Worm (Caenorhabditis elegans) whole organism, young adult: ENCODE results near the gene EEED8.4.

ENCODE experiments used
- ama-1 ChIP-seq, 3 experiments: fragments of 150-350 bp in 1 of 3; sonication (generic microtip) in 2 of 3; optimal IDR thresholded peaks; 2 replicates each; lab custom pipeline; 2014 to 2018; ENCODE audit warnings: missing biosample characterization in 2 of 3, missing genetic modification characterization in 2 of 3, missing genetic modification reagents in 2 of 3
- aptf-2 ChIP-seq: fragments of 200-800 bp; sonication (Bioruptor generic); conservative IDR thresholded peaks from 2 replicates; pipeline ENCODE4 v1.3.6; 2022; ENCODE audit warnings: missing genetic modification reagents, missing genetic modification characterization, missing compliant biosample characterization
- bed-1 ChIP-seq: fragments of 200-800 bp; sonication (Bioruptor generic); IDR thresholded peaks from 2 replicates; pipeline ENCODE4 v1.3.6; 2022; ENCODE audit warnings: missing genetic modification reagents, missing genetic modification characterization, missing compliant biosample characterization
- ceh-91 ChIP-seq: fragments of 200-800 bp; sonication (Bioruptor generic); IDR thresholded peaks from 2 replicates; pipeline ENCODE4 v1.3.6; 2022; ENCODE audit warnings: missing genetic modification reagents, missing genetic modification characterization, missing compliant biosample characterization
- die-1 ChIP-seq: sonication (generic microtip); optimal IDR thresholded peaks from 2 replicates; lab custom pipeline; 2016; ENCODE audit warnings: missing genotype, mild to moderate bottlenecking, missing genetic modification characterization, missing compliant biosample characterization
- him-1 ChIP-seq: sonication (generic microtip); optimal IDR thresholded peaks from 2 replicates; lab custom pipeline; 2016; ENCODE audit warnings: missing genotype, missing genetic modification reagents, missing genetic modification characterization, missing compliant biosample characterization
- lin-26 ChIP-seq: fragments of 200-800 bp; sonication (Bioruptor generic); IDR thresholded peaks from 2 replicates; pipeline ENCODE4 v1.3.6; 2022; ENCODE audit warnings: missing genetic modification reagents, missing genetic modification characterization, missing compliant biosample characterization
- lin-40 ChIP-seq: sonication (generic microtip); optimal IDR thresholded peaks from 2 replicates; lab custom pipeline; 2016; ENCODE audit warnings: missing genetic modification characterization, mild to moderate bottlenecking, missing compliant biosample characterization, missing genotype, missing genetic modification reagents
- lsy-27 ChIP-seq: sonication (generic microtip); optimal IDR thresholded peaks from 2 replicates; lab custom pipeline; 2017; ENCODE audit warnings: missing genetic modification characterization, mild to moderate bottlenecking, missing compliant biosample characterization, antibody characterized with exemption, missing genotype, borderline replicate concordance; ENCODE audit not compliant: insufficient read depth
- pha-4 ChIP-seq: fragments of 150-350 bp; sonication (generic microtip); optimal IDR thresholded peaks from 2 replicates; lab custom pipeline; 2014; ENCODE audit warnings: missing biosample characterization, missing genetic modification reagents, missing genetic modification characterization
- sdz-38 ChIP-seq: sonication (generic microtip); optimal IDR thresholded peaks from 2 replicates; lab custom pipeline; 2016; ENCODE audit warnings: missing genotype, missing genetic modification characterization, missing compliant biosample characterization
- snpc-4 ChIP-seq, 5 experiments: fragments of 150-350 bp in 1 of 5; sonication (generic microtip) in 4 of 5; optimal IDR thresholded peaks; 2 replicates each; lab custom pipeline; 2014 to 2018; ENCODE audit warnings: missing genetic modification characterization in 5 of 5, missing biosample characterization in 3 of 5, antibody characterized with exemption in 2 of 5, mild to moderate bottlenecking in 2 of 5, missing compliant biosample characterization in 2 of 5, missing genotype in 2 of 5, moderate library complexity in 2 of 5, missing genetic modification reagents in 1 of 5
- unc-62 ChIP-seq: fragments of 150-350 bp; optimal IDR thresholded peaks from 2 replicates; lab custom pipeline; 2014; ENCODE audit warnings: missing biosample characterization, missing genetic modification reagents, missing genetic modification characterization

ce11 chrII:5449219-5449618 lies 40.1 kb downstream of the EEED8.4 start:
- TF ChIP-seq pha-4 (tag; lab: Kevin White, UChicago) (no peak), unc-62 (GFP tag; lab: Kevin White, UChicago) (no peak), die-1 (tag; lab: Kevin White, UChicago) (no peak), snpc-4 (GFP tag; optimal IDR thresholded peaks at IDR 0.05; lab: Kevin White, UChicago) (no peak), snpc-4 (tag; optimal IDR thresholded peaks at IDR 0.05; lab: Kevin White, UChicago) (no peak), him-1 (no peak), ama-1 (optimal IDR thresholded peaks at IDR 0.05; lab: Kevin White, UChicago) (no peak), ama-1 (GFP tag; optimal IDR thresholded peaks at IDR 0.05; lab: Kevin White, UChicago) (no peak), lsy-27 (tag; lab: Kevin White, UChicago) (no peak), bed-1 (GFP tag; lab: Robert Waterston, UW) (no peak), aptf-2 (GFP tag; lab: Robert Waterston, UW) (no peak), lin-40 (tag; lab: Kevin White, UChicago) (no peak), ceh-91 (GFP tag; lab: Robert Waterston, UW) (no peak), sdz-38 (tag; lab: Kevin White, UChicago) (no peak), lin-26 (GFP tag; lab: Robert Waterston, UW) (no peak)
